Worm (Caenorhabditis elegans) whole organism, late embryonic: ENCODE measurements around the gene R04E5.9.

ENCODE experiments used
- C08G9.2 ChIP-seq: sonication (generic microtip); optimal IDR thresholded peaks from 2 replicates; lab custom pipeline; 2016; ENCODE audit warnings: mild to moderate bottlenecking, missing genetic modification characterization, moderate library complexity, missing compliant biosample characterization
- C38D4.7 ChIP-seq: fragments of 200-800 bp; sonication (Bioruptor generic); optimal IDR thresholded peaks from 2 replicates; lab custom pipeline; 2018; ENCODE audit warnings: mild to moderate bottlenecking, missing genetic modification characterization, moderate library complexity, missing compliant biosample characterization
- F13H6.1 ChIP-seq: sonication (generic microtip); optimal IDR thresholded peaks from 2 replicates; lab custom pipeline; 2016; ENCODE audit warnings: missing genetic modification characterization, missing compliant biosample characterization
- K02D7.2 ChIP-seq: sonication (generic microtip); optimal IDR thresholded peaks from 2 replicates; lab custom pipeline; 2017; ENCODE audit warnings: mild to moderate bottlenecking, missing genetic modification characterization, missing compliant biosample characterization
- K09A11.1 ChIP-seq: sonication (generic microtip); optimal IDR thresholded peaks from 2 replicates; lab custom pipeline; 2017; ENCODE audit warnings: antibody characterized with exemption, mild to moderate bottlenecking, missing genetic modification characterization, missing compliant biosample characterization; ENCODE audit not compliant: insufficient read depth
- Y22D7AL.16 ChIP-seq: sonication (generic microtip); optimal IDR thresholded peaks from 2 replicates; lab custom pipeline; 2016; ENCODE audit warnings: missing genetic modification characterization, missing compliant biosample characterization
- ahr-1 ChIP-seq: sonication (generic microtip); optimal IDR thresholded peaks from 2 replicates; lab custom pipeline; 2016; ENCODE audit warnings: missing genetic modification characterization, missing compliant biosample characterization
- ama-1 ChIP-seq: fragments of 150-350 bp; optimal IDR thresholded peaks from 2 replicates; lab custom pipeline; 2014
- ceh-14 ChIP-seq: sonication (generic microtip); optimal IDR thresholded peaks from 2 replicates; lab custom pipeline; 2016; ENCODE audit warnings: missing genotype, missing genetic modification characterization, missing compliant biosample characterization
- ceh-18 ChIP-seq: sonication (generic microtip); optimal IDR thresholded peaks from 2 replicates; lab custom pipeline; 2016; ENCODE audit warnings: missing genetic modification characterization, missing compliant biosample characterization
- ceh-19 ChIP-seq: fragments of 200-800 bp; sonication (Bioruptor generic); optimal IDR thresholded peaks from 2 replicates; lab custom pipeline; 2018; ENCODE audit warnings: mild to moderate bottlenecking, missing genetic modification characterization, missing compliant biosample characterization
- ceh-22 ChIP-seq: sonication (generic microtip); optimal IDR thresholded peaks from 2 replicates; lab custom pipeline; 2017; ENCODE audit warnings: missing biosample characterization, missing genetic modification characterization
- ceh-24 ChIP-seq: sonication (generic microtip); optimal IDR thresholded peaks from 2 replicates; lab custom pipeline; 2016; ENCODE audit warnings: mild to moderate bottlenecking, missing genetic modification characterization, missing compliant biosample characterization
- ceh-30 ChIP-seq: fragments of 150-350 bp; optimal IDR thresholded peaks from 2 replicates; lab custom pipeline; 2014; ENCODE audit warnings: missing biosample characterization, missing genetic modification characterization
- ceh-31 ChIP-seq: sonication (generic microtip); optimal IDR thresholded peaks from 2 replicates; lab custom pipeline; 2016; ENCODE audit warnings: missing genetic modification characterization, missing compliant biosample characterization
- ceh-34 ChIP-seq: sonication (generic microtip); optimal IDR thresholded peaks from 2 replicates; lab custom pipeline; 2016; ENCODE audit warnings: mild to moderate bottlenecking, missing genetic modification characterization, missing compliant biosample characterization
- ceh-48 ChIP-seq: sonication (generic microtip); optimal IDR thresholded peaks from 2 replicates; lab custom pipeline; 2016; ENCODE audit warnings: missing genetic modification characterization, inconsistent platforms, missing compliant biosample characterization
- ceh-6 ChIP-seq: fragments of 200-800 bp; sonication (Bioruptor generic); optimal IDR thresholded peaks from 2 replicates; lab custom pipeline; 2018; ENCODE audit warnings: mild to moderate bottlenecking, missing genetic modification characterization, missing compliant biosample characterization
- ceh-9 ChIP-seq: sonication (generic microtip); optimal IDR thresholded peaks from 2 replicates; lab custom pipeline; 2016; ENCODE audit warnings: mild to moderate bottlenecking, missing genetic modification characterization, inconsistent platforms, missing compliant biosample characterization
- che-1 ChIP-seq: sonication (generic microtip); optimal IDR thresholded peaks from 2 replicates; lab custom pipeline; 2016; ENCODE audit warnings: mild to moderate bottlenecking, missing genetic modification characterization, missing compliant biosample characterization
- dve-1 ChIP-seq: sonication (generic microtip); optimal IDR thresholded peaks from 2 replicates; lab custom pipeline; 2017; ENCODE audit warnings: antibody characterized with exemption, mild to moderate bottlenecking, missing genetic modification characterization, missing compliant biosample characterization
- ets-4 ChIP-seq: sonication (generic microtip); optimal IDR thresholded peaks from 2 replicates; lab custom pipeline; 2016; ENCODE audit warnings: missing genetic modification characterization, missing compliant biosample characterization
- eyg-1 ChIP-seq: sonication (generic microtip); optimal IDR thresholded peaks from 2 replicates; lab custom pipeline; 2016; ENCODE audit warnings: missing genotype, missing genetic modification characterization, missing compliant biosample characterization
- fax-1 ChIP-seq: sonication (generic microtip); optimal IDR thresholded peaks from 2 replicates; lab custom pipeline; 2016; ENCODE audit warnings: missing genotype, missing genetic modification characterization, missing compliant biosample characterization
- fkh-10 ChIP-seq: fragments of 150-350 bp; optimal IDR thresholded peaks from 2 replicates; lab custom pipeline; 2014; ENCODE audit warnings: missing biosample characterization, missing genetic modification reagents, missing genetic modification characterization
- fkh-6 ChIP-seq: sonication (generic microtip); optimal IDR thresholded peaks from 2 replicates; lab custom pipeline; 2016; ENCODE audit warnings: missing genetic modification characterization, missing compliant biosample characterization
- gmeb-2 ChIP-seq: sonication (generic microtip); optimal IDR thresholded peaks from 2 replicates; lab custom pipeline; 2016; ENCODE audit warnings: missing genetic modification characterization, inconsistent platforms, missing compliant biosample characterization
- hlh-13 ChIP-seq: fragments of 200-800 bp; sonication (Bioruptor generic); optimal IDR thresholded peaks from 2 replicates; lab custom pipeline; 2018; ENCODE audit warnings: mild to moderate bottlenecking, missing genetic modification characterization, missing compliant biosample characterization
- hlh-30 ChIP-seq: sonication (generic microtip); optimal IDR thresholded peaks from 2 replicates; lab custom pipeline; 2017; ENCODE audit warnings: antibody characterized with exemption, missing genetic modification characterization, missing compliant biosample characterization; ENCODE audit not compliant: insufficient read depth
- hlh-6 ChIP-seq: sonication (generic microtip); optimal IDR thresholded peaks from 2 replicates; lab custom pipeline; 2016; ENCODE audit warnings: missing genotype, missing genetic modification characterization, missing compliant biosample characterization
- hlh-8 ChIP-seq: sonication (generic microtip); optimal IDR thresholded peaks from 2 replicates; lab custom pipeline; 2016; ENCODE audit warnings: missing genotype, missing genetic modification characterization, missing compliant biosample characterization
- lim-6 ChIP-seq: sonication (generic microtip); optimal IDR thresholded peaks from 2 replicates; lab custom pipeline; 2016; ENCODE audit warnings: missing genetic modification characterization, missing compliant biosample characterization
- mec-3 ChIP-seq: sonication (generic microtip); optimal IDR thresholded peaks from 2 replicates; lab custom pipeline; 2016; ENCODE audit warnings: borderline replicate concordance, missing genetic modification characterization, missing compliant biosample characterization
- nhr-11 ChIP-seq: fragments of 150-350 bp; optimal IDR thresholded peaks from 2 replicates; lab custom pipeline; 2014; ENCODE audit warnings: missing biosample characterization, missing genetic modification characterization
- npax-4 ChIP-seq: sonication (generic microtip); optimal IDR thresholded peaks from 2 replicates; lab custom pipeline; 2016; ENCODE audit warnings: missing genetic modification characterization, missing compliant biosample characterization
- odd-2 ChIP-seq: sonication (generic microtip); optimal IDR thresholded peaks from 2 replicates; lab custom pipeline; 2017; ENCODE audit warnings: antibody characterized with exemption, mild to moderate bottlenecking, missing genetic modification characterization, missing compliant biosample characterization
- pag-3 ChIP-seq: sonication (generic microtip); optimal IDR thresholded peaks from 2 replicates; lab custom pipeline; 2016; ENCODE audit warnings: missing compliant biosample characterization, missing genetic modification characterization, borderline replicate concordance
- pha-2 ChIP-seq: sonication (generic microtip); optimal IDR thresholded peaks from 2 replicates; lab custom pipeline; 2017; ENCODE audit warnings: mild to moderate bottlenecking, missing genetic modification characterization, missing compliant biosample characterization
- pha-4 ChIP-seq: fragments of 150-350 bp; optimal IDR thresholded peaks from 2 replicates; lab custom pipeline; 2018; ENCODE audit warnings: missing biosample characterization, missing genetic modification reagents, missing genetic modification characterization
- pqm-1 ChIP-seq: sonication (generic microtip); optimal IDR thresholded peaks from 2 replicates; lab custom pipeline; 2016; ENCODE audit warnings: missing genetic modification characterization, missing compliant biosample characterization
- pros-1 ChIP-seq: fragments of 150-350 bp; optimal IDR thresholded peaks from 2 replicates; lab custom pipeline; 2014; ENCODE audit warnings: missing biosample characterization, missing genetic modification reagents, missing genetic modification characterization
- ref-2 ChIP-seq: sonication (generic microtip); optimal IDR thresholded peaks from 2 replicates; lab custom pipeline; 2016; ENCODE audit warnings: missing genetic modification characterization, missing compliant biosample characterization
- sdc-2 ChIP-seq: sonication (generic microtip); optimal IDR thresholded peaks from 2 replicates; lab custom pipeline; 2016; ENCODE audit warnings: missing genotype, missing genetic modification characterization, missing compliant biosample characterization
- sox-2 ChIP-seq: fragments of 200-800 bp; sonication (Bioruptor generic); IDR thresholded peaks from 2 replicates; pipeline ENCODE4 v1.3.6; 2022; ENCODE audit warnings: missing genetic modification reagents, missing genetic modification characterization, missing compliant biosample characterization
- sox-4 ChIP-seq: sonication (generic microtip); optimal IDR thresholded peaks from 2 replicates; lab custom pipeline; 2017; ENCODE audit warnings: mild to moderate bottlenecking, missing genetic modification characterization, inconsistent platforms, missing compliant biosample characterization
- syd-9 ChIP-seq: sonication (generic microtip); optimal IDR thresholded peaks from 2 replicates; lab custom pipeline; 2016; ENCODE audit warnings: mild to moderate bottlenecking, missing genetic modification characterization, moderate library complexity, missing compliant biosample characterization
- tbx-2 ChIP-seq: sonication (generic microtip); optimal IDR thresholded peaks from 2 replicates; lab custom pipeline; 2016; ENCODE audit warnings: missing genetic modification characterization, missing compliant biosample characterization
- tbx-7 ChIP-seq: sonication (generic microtip); optimal IDR thresholded peaks from 2 replicates; lab custom pipeline; 2016; ENCODE audit warnings: missing genotype, missing genetic modification characterization, missing compliant biosample characterization
- unc-3 ChIP-seq, 2 experiments: fragments of 200-800 bp in 1 of 2; sonication (Bioruptor generic) in 1 of 2; sonication (generic microtip) in 1 of 2; conservative IDR thresholded peaks in 1 of 2; optimal IDR thresholded peaks in 1 of 2; 2 replicates each; pipeline versions ENCODE4 v1.3.6 to Lab custom; 2016 to 2022; ENCODE audit warnings: missing compliant biosample characterization in 2 of 2, missing genetic modification characterization in 2 of 2, missing genetic modification reagents in 1 of 2
- unc-42 ChIP-seq: sonication (generic microtip); optimal IDR thresholded peaks from 2 replicates; lab custom pipeline; 2016; ENCODE audit warnings: missing genotype, missing genetic modification characterization, missing compliant biosample characterization
- unc-55 ChIP-seq: sonication (generic microtip); optimal IDR thresholded peaks from 2 replicates; lab custom pipeline; 2017; ENCODE audit warnings: missing biosample characterization, missing genetic modification reagents, missing genetic modification characterization
- unc-86 ChIP-seq: sonication (generic microtip); optimal IDR thresholded peaks from 2 replicates; lab custom pipeline; 2016; ENCODE audit warnings: missing genetic modification characterization, missing compliant biosample characterization
- ztf-16 ChIP-seq: sonication (generic microtip); optimal IDR thresholded peaks from 2 replicates; lab custom pipeline; 2017; ENCODE audit warnings: missing genetic modification characterization, missing compliant biosample characterization

Gene R04E5.9

ce11 chrX:8810908-8811307, at the start of gene R04E5.9:
Gene R04E5.9, minus strand, starts transcription at chrX:8811142.
- TF ChIP-seq fkh-10 (GFP tag; lab: Kevin White, UChicago) (no peak), ceh-18 (tag; lab: Kevin White, UChicago) (peak; percentile 75), sdc-2 (peak; percentile 87), unc-86 (tag; lab: Kevin White, UChicago) (no peak), eyg-1 (tag; lab: Kevin White, UChicago) (peak; percentile 30), hlh-13 (no peak), tbx-2 (tag; lab: Kevin White, UChicago) (peak; percentile 85), pqm-1 (tag; lab: Kevin White, UChicago) (peak; percentile 47), ceh-9 (tag; lab: Kevin White, UChicago) (no peak), syd-9 (tag; lab: Kevin White, UChicago) (peak; percentile 42), mec-3 (tag; lab: Kevin White, UChicago) (no peak), K02D7.2 (tag; lab: Kevin White, UChicago) (no peak), ceh-14 (peak; percentile 67), C08G9.2 (tag; lab: Kevin White, UChicago) (peak; percentile 32), dve-1 (tag; lab: Kevin White, UChicago) (no peak), hlh-8 (tag; lab: Kevin White, UChicago) (peak; percentile 73), pha-2 (no peak), pha-4 (tag; lab: Kevin White, UChicago) (no peak), C38D4.7 (GFP tag; lab: Kevin White, UChicago) (no peak), hlh-30 (tag; lab: Kevin White, UChicago) (peak; percentile 82), Y22D7AL.16 (no peak), ceh-22 (no peak), ceh-31 (tag; lab: Kevin White, UChicago) (peak; percentile 86), npax-4 (tag; lab: Kevin White, UChicago) (no peak), ref-2 (tag; lab: Kevin White, UChicago) (peak; percentile 87), unc-55 (GFP tag; lab: Kevin White, UChicago) (no peak), ama-1 (no peak), ahr-1 (no peak), fkh-6 (tag; lab: Kevin White, UChicago) (peak; percentile 20), fax-1 (tag; lab: Kevin White, UChicago) (no peak), ceh-19 (peak; percentile 29), lim-6 (no peak), sox-4 (tag; lab: Kevin White, UChicago) (peak; percentile 25), unc-3 (GFP tag; conservative IDR thresholded peaks at IDR 0.05; lab: Robert Waterston, UW) (no peak), unc-3 (tag; optimal IDR thresholded peaks at IDR 0.05; lab: Kevin White, UChicago) (no peak), ceh-24 (no peak), ceh-34 (tag; lab: Kevin White, UChicago) (peak; percentile 76), F13H6.1 (peak; percentile 54), tbx-7 (tag; lab: Kevin White, UChicago) (no peak), hlh-6 (tag; lab: Kevin White, UChicago) (no peak), ceh-48 (tag; lab: Kevin White, UChicago) (peak; percentile 85), nhr-11 (tag; lab: Kevin White, UChicago) (no peak), unc-42 (peak; percentile 75), ceh-30 (no peak), pag-3 (no peak), ets-4 (peak; percentile 42), gmeb-2 (no peak), ceh-6 (GFP tag; lab: Kevin White, UChicago) (no peak), pros-1 (peak; percentile 75), sox-2 (GFP tag; lab: Robert Waterston, UW) (no peak), odd-2 (tag; lab: Kevin White, UChicago) (no peak), ztf-16 (tag; lab: Kevin White, UChicago) (peak; percentile 23), K09A11.1 (tag; lab: Kevin White, UChicago) (no peak), che-1 (no peak)
